Worm (Caenorhabditis elegans): Measurements from ENCODE around the gene cest-24.

The cest-24 gene

DNA sequence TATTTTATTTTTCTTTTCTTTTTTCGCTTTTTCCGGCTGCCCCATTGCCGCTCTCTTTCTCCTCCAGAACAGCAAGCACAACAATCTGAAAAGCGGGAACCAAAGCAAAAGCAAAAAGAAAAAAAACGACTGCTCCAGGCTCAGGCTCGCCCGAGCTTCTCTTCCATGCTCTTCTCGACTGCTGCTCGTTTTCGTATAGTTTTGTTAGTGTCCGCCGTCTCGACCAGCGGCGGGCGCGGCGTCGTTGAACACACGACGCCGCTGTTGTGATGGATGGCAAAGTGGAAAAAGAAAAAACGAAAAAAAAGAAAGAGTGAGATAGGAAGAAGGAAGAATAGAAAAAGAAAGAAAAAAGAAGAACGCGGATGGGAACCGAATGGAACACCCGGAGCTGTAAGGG lies 33.4 kb downstream of the cest-24 start:
- TF ChIP-seq pha-4 (tag; optimal IDR thresholded peaks at IDR 0.05) (no peak), tbx-8 (GFP tag; optimal IDR thresholded peaks at IDR 0.05) (no peak)

DNA sequence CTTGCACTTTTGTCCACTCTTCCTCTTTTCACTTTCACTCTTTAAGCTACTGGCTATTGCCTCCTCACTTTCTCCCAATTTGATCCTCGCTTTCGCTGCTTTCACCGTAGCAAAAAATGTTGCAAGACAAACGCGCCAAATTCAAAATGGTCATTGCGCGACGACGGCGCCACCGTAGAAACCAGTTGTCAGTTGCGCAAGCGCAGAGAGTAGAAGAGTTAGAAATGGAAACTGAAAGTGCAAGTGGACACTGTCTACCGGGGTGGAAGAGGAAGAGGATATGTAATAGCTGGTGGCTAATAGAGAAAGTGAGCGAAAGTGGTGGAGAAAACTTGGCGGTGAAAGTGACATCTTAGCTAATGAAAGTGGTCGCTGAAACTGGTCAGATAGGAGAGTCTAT lies 34.4 kb downstream of the cest-24 start:
- TF ChIP-seq blmp-1 (tag; optimal IDR thresholded peaks at IDR 0.05): peak; percentile 95
- no peak for TF ChIP-seq nhr-2 (tag; optimal IDR thresholded peaks at IDR 0.05)
- no peak for TF ChIP-seq tbx-8 (GFP tag; optimal IDR thresholded peaks at IDR 0.05)
- TF ChIP-seq unc-120 (tag; optimal IDR thresholded peaks at IDR 0.05; ENCODE audit: poor library complexity, severe bottlenecking): no peak
- no peak for TF ChIP-seq lin-32 (GFP tag; optimal IDR thresholded peaks at IDR 0.05)
- no peak for TF ChIP-seq ztf-11 (tag; optimal IDR thresholded peaks at IDR 0.05)
- TF ChIP-seq mab-5 (tag; optimal IDR thresholded peaks at IDR 0.05): no peak
- TF ChIP-seq snpc-4 (tag; optimal IDR thresholded peaks at IDR 0.05): no peak

DNA sequence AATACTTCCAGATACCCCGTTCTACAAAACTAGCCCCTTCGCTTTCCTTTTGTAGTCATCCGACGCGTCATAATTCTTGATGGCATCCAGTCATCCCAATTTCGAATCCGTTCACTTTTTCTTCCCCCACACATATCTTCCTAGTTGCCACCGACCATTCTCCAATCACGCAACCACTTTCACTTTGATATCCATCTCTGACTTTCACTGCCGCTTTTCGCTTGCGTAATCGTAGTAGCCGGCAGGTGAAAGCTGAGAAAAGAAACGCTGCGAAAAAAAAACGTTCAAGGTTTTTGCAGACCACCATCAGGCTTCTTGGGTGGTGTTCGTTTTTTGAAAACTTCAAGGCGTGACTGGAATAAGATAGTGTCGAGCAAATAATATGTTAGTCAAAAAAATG lies 35.6 kb downstream of the cest-24 start:
- TF ChIP-seq ham-2 (GFP tag; optimal IDR thresholded peaks at IDR 0.05): peak; percentile 84
- TF ChIP-seq M03D4.4 (tag; optimal IDR thresholded peaks at IDR 0.05): no peak
- peak; percentile 98 for TF ChIP-seq blmp-1 (tag; optimal IDR thresholded peaks at IDR 0.05)

DNA sequence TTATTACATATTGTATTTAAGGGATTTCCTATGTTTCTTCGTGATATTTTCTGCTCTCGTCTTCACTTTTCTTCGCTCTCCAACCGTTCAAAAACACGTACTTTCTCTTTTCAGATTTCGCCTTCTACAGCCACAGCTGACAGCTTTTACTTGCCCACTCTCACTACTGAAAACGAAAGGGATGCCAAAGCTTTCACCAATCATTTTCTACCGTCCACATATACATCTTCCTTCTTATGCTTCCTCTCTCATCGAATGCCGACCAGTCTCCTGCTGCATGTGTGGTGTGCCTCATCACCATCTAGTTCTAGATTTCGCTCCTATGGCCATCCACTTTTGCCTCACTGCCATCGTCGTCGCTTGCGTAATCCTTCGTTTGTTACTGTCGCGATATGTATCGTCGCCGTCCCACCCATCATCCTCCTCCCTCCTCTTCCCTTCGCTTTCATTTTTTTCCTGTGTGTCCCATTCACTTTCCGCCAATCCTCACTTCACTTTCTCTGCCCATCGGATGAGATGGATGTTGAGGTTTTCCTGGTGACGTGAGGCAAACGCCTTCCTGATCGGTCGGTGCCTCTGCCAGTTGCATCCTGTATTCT lies 36.5 kb downstream of the cest-24 start:
- TF ChIP-seq blmp-1 (tag; optimal IDR thresholded peaks at IDR 0.05) (peak; percentile 77), lin-13 (tag; optimal IDR thresholded peaks at IDR 0.05) (no peak)

ce11 chrV:6354202-6354601 lies 37.5 kb downstream of the cest-24 start:
- TF ChIP-seq sptf-1 (tag; optimal IDR thresholded peaks at IDR 0.05) (peak; percentile 1), elt-1 (tag; optimal IDR thresholded peaks at IDR 0.05; ENCODE audit: borderline replicate concordance, insufficient read depth) (peak; percentile 65), ces-1 (GFP tag; optimal IDR thresholded peaks at IDR 0.05) (no peak), blmp-1 (tag; optimal IDR thresholded peaks at IDR 0.05) (peak; percentile 99), mep-1 (tag; optimal IDR thresholded peaks at IDR 0.05) (no peak), ham-2 (GFP tag; optimal IDR thresholded peaks at IDR 0.05) (peak; percentile 85)

DNA sequence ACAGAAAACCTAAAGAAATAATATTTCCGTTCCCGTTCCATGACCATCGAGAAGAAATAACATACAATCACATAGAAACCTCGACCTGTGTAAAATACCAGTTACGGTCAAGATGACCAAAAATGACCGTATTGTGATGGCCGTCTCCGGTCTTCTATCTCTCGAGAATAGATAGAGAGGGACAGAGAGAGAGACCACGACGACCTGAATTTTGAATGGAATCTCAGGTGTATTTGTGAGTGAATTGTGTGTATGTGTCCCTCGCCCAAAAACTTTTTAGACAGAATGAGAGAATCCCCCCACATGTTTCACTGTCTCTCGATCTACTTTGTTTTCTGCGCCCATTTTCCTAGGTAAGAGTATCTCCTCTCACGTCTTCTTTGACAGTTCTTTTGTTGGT lies 38.1 kb downstream of the cest-24 start:
- TF ChIP-seq hlh-1 (tag; optimal IDR thresholded peaks at IDR 0.05) (no peak), nhr-28 (tag; optimal IDR thresholded peaks at IDR 0.05) (no peak), ceh-43 (GFP tag; optimal IDR thresholded peaks at IDR 0.05) (no peak), unc-39 (tag; optimal IDR thresholded peaks at IDR 0.05) (no peak), ces-1 (GFP tag; optimal IDR thresholded peaks at IDR 0.05) (no peak), cnd-1 (tag; optimal IDR thresholded peaks at IDR 0.05) (no peak), elt-1 (tag; optimal IDR thresholded peaks at IDR 0.05; ENCODE audit: borderline replicate concordance, insufficient read depth) (no peak), mab-5 (tag; optimal IDR thresholded peaks at IDR 0.05) (no peak), lsy-2 (tag; optimal IDR thresholded peaks at IDR 0.05) (no peak), mls-2 (tag; optimal IDR thresholded peaks at IDR 0.05) (no peak), ceh-39 (tag; optimal IDR thresholded peaks at IDR 0.05) (no peak), lin-32 (GFP tag; optimal IDR thresholded peaks at IDR 0.05) (no peak), drap-1 (GFP tag; optimal IDR thresholded peaks at IDR 0.05) (no peak)

DNA sequence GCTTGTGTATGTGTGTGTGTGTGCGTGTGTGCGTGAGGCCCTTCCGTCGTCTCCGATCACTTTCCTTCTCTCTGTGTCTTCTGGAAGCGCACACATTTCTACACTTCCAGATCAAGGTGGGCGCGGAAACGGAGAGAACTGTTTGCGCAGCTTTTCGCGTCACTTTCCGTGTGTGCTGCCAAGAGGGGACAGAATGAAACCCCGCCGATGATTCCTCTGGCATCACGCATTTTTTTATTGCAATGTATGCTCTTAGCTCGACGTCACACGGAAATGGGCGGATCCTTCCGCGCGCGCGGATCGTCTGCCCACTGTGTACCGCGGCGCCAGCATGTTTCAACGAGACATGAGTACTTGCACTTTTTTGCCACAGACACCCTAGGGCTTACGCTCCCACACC lies 38.7 kb downstream of the cest-24 start:
- TF ChIP-seq nhr-12 (tag; optimal IDR thresholded peaks at IDR 0.05) (no peak), ces-1 (GFP tag; optimal IDR thresholded peaks at IDR 0.05) (no peak), unc-62 (GFP tag; optimal IDR thresholded peaks at IDR 0.05) (no peak), drap-1 (GFP tag; optimal IDR thresholded peaks at IDR 0.05) (no peak), mep-1 (tag; optimal IDR thresholded peaks at IDR 0.05) (no peak), mls-2 (tag; optimal IDR thresholded peaks at IDR 0.05) (no peak), sptf-1 (tag; optimal IDR thresholded peaks at IDR 0.05) (no peak), snpc-4 (tag; optimal IDR thresholded peaks at IDR 0.05) (no peak), ceh-83 (GFP tag; optimal IDR thresholded peaks at IDR 0.05) (no peak)

All from whole organism, mixed stage, embryonic.